Worm (Caenorhabditis elegans) whole organism, mixed stage, embryonic: Measurements from ENCODE around the gene srv-27.

ENCODE experiments used
- M03D4.4 ChIP-seq: sonication (generic microtip); optimal IDR thresholded peaks from 2 replicates; lab custom pipeline; 2017; ENCODE audit warnings: mild to moderate bottlenecking, missing genetic modification characterization, missing compliant biosample characterization
- bed-3 ChIP-seq: fragments of 200-800 bp; sonication (Bioruptor generic); optimal IDR thresholded peaks from 3 replicates; lab custom pipeline; 2018; ENCODE audit warnings: mild to moderate bottlenecking, missing genetic modification characterization, moderate library complexity, missing compliant biosample characterization
- blmp-1 ChIP-seq: fragments of 150-350 bp; optimal IDR thresholded peaks from 2 replicates; lab custom pipeline; 2014; ENCODE audit warnings: missing biosample characterization, missing genetic modification characterization
- ceh-39 ChIP-seq: fragments of 150-350 bp; optimal IDR thresholded peaks from 2 replicates; lab custom pipeline; 2014; ENCODE audit warnings: missing biosample characterization, missing genetic modification characterization
- ceh-43 ChIP-seq: fragments of 200-800 bp; sonication (Bioruptor generic); optimal IDR thresholded peaks from 2 replicates; lab custom pipeline; 2018; ENCODE audit warnings: mild to moderate bottlenecking, missing genetic modification characterization, moderate library complexity, missing compliant biosample characterization
- ceh-83 ChIP-seq: fragments of 200-800 bp; sonication (Bioruptor generic); optimal IDR thresholded peaks from 2 replicates; lab custom pipeline; 2018; ENCODE audit warnings: mild to moderate bottlenecking, missing genetic modification characterization, missing compliant biosample characterization
- ces-1 ChIP-seq: fragments of 150-350 bp; optimal IDR thresholded peaks from 2 replicates; lab custom pipeline; 2014; ENCODE audit warnings: missing biosample characterization, missing genetic modification reagents, missing genetic modification characterization
- cnd-1 ChIP-seq: fragments of 200-800 bp; sonication (Bioruptor generic); optimal IDR thresholded peaks from 2 replicates; lab custom pipeline; 2018; ENCODE audit warnings: mild to moderate bottlenecking, missing genetic modification characterization, missing compliant biosample characterization
- drap-1 ChIP-seq: fragments of 200-800 bp; sonication (Bioruptor generic); optimal IDR thresholded peaks from 3 replicates; lab custom pipeline; 2018; ENCODE audit warnings: mild to moderate bottlenecking, missing genetic modification characterization, missing compliant biosample characterization
- elt-1 ChIP-seq: sonication (generic microtip); optimal IDR thresholded peaks from 2 replicates; lab custom pipeline; 2017; ENCODE audit warnings: missing genetic modification characterization, mild to moderate bottlenecking, missing compliant biosample characterization, antibody characterized with exemption, moderate library complexity, borderline replicate concordance; ENCODE audit not compliant: insufficient read depth
- elt-3 ChIP-seq: fragments of 150-350 bp; optimal IDR thresholded peaks from 2 replicates; lab custom pipeline; 2014; ENCODE audit warnings: missing biosample characterization, missing genetic modification characterization
- flh-1 ChIP-seq: fragments of 200-800 bp; sonication (Bioruptor generic); optimal IDR thresholded peaks from 2 replicates; lab custom pipeline; 2018; ENCODE audit warnings: mild to moderate bottlenecking, missing genetic modification characterization, moderate library complexity, missing compliant biosample characterization
- ham-2 ChIP-seq: fragments of 200-800 bp; sonication (Bioruptor generic); optimal IDR thresholded peaks from 2 replicates; lab custom pipeline; 2018; ENCODE audit warnings: mild to moderate bottlenecking, missing genetic modification characterization, missing compliant biosample characterization
- hlh-1 ChIP-seq: fragments of 150-350 bp; optimal IDR thresholded peaks from 2 replicates; lab custom pipeline; 2014; ENCODE audit warnings: missing biosample characterization, missing genetic modification reagents, missing genetic modification characterization
- lin-13 ChIP-seq: fragments of 150-350 bp; optimal IDR thresholded peaks from 2 replicates; lab custom pipeline; 2014; ENCODE audit warnings: missing biosample characterization, missing genetic modification characterization
- lin-32 ChIP-seq: fragments of 200-800 bp; sonication (Bioruptor generic); optimal IDR thresholded peaks from 2 replicates; lab custom pipeline; 2018; ENCODE audit warnings: mild to moderate bottlenecking, missing genetic modification characterization, missing compliant biosample characterization
- lsy-2 ChIP-seq: fragments of 150-350 bp; optimal IDR thresholded peaks from 2 replicates; lab custom pipeline; 2014; ENCODE audit warnings: missing biosample characterization, missing genetic modification characterization
- mab-5 ChIP-seq: fragments of 150-350 bp; optimal IDR thresholded peaks from 2 replicates; lab custom pipeline; 2014; ENCODE audit warnings: missing biosample characterization, missing genetic modification characterization
- mep-1 ChIP-seq: fragments of 150-350 bp; optimal IDR thresholded peaks from 2 replicates; lab custom pipeline; 2017; ENCODE audit warnings: missing biosample characterization, missing genetic modification reagents, missing genetic modification characterization, inconsistent platforms
- mls-2 ChIP-seq: sonication (generic microtip); optimal IDR thresholded peaks from 2 replicates; lab custom pipeline; 2016; ENCODE audit warnings: mild to moderate bottlenecking, missing genetic modification characterization, moderate library complexity, missing compliant biosample characterization
- nhr-12 ChIP-seq: fragments of 150-350 bp; optimal IDR thresholded peaks from 2 replicates; lab custom pipeline; 2014; ENCODE audit warnings: missing biosample characterization, missing genetic modification characterization
- nhr-2 ChIP-seq: fragments of 150-350 bp; optimal IDR thresholded peaks from 2 replicates; lab custom pipeline; 2014; ENCODE audit warnings: missing biosample characterization, missing genetic modification characterization
- nhr-237 ChIP-seq: fragments of 150-350 bp; optimal IDR thresholded peaks from 2 replicates; lab custom pipeline; 2014; ENCODE audit warnings: missing biosample characterization, missing genetic modification characterization
- nhr-28 ChIP-seq: fragments of 150-350 bp; optimal IDR thresholded peaks from 2 replicates; lab custom pipeline; 2014; ENCODE audit warnings: missing biosample characterization, missing genetic modification characterization
- nhr-76 ChIP-seq: sonication (generic microtip); optimal IDR thresholded peaks from 2 replicates; lab custom pipeline; 2017; ENCODE audit warnings: missing biosample characterization, missing genetic modification characterization
- pha-4 ChIP-seq: fragments of 150-350 bp; optimal IDR thresholded peaks from 2 replicates; lab custom pipeline; 2018; ENCODE audit warnings: missing biosample characterization, missing genetic modification reagents, missing genetic modification characterization
- sem-2 ChIP-seq: fragments of 200-800 bp; sonication (Bioruptor generic); optimal IDR thresholded peaks from 2 replicates; lab custom pipeline; 2018; ENCODE audit warnings: mild to moderate bottlenecking, missing genetic modification characterization, missing compliant biosample characterization
- snpc-4 ChIP-seq: fragments of 150-350 bp; optimal IDR thresholded peaks from 2 replicates; lab custom pipeline; 2014; ENCODE audit warnings: missing biosample characterization, missing genetic modification characterization
- sptf-1 ChIP-seq: sonication (generic microtip); optimal IDR thresholded peaks from 2 replicates; lab custom pipeline; 2017; ENCODE audit warnings: mild to moderate bottlenecking, missing genetic modification characterization, moderate library complexity, missing compliant biosample characterization
- tbx-8 ChIP-seq: fragments of 200-800 bp; sonication (Bioruptor generic); optimal IDR thresholded peaks from 2 replicates; lab custom pipeline; 2018; ENCODE audit warnings: mild to moderate bottlenecking, missing genetic modification characterization, moderate library complexity, missing compliant biosample characterization
- unc-120 ChIP-seq: sonication (generic microtip); optimal IDR thresholded peaks from 2 replicates; lab custom pipeline; 2017; ENCODE audit warnings: missing genetic modification characterization, missing compliant biosample characterization; ENCODE audit not compliant: poor library complexity, severe bottlenecking
- unc-39 ChIP-seq: fragments of 150-350 bp; optimal IDR thresholded peaks from 2 replicates; lab custom pipeline; 2014; ENCODE audit warnings: missing biosample characterization, missing genetic modification characterization
- unc-62 ChIP-seq: fragments of 150-350 bp; optimal IDR thresholded peaks from 2 replicates; lab custom pipeline; 2014; ENCODE audit warnings: missing biosample characterization, missing genetic modification reagents, missing genetic modification characterization
- zip-8 ChIP-seq: fragments of 150-350 bp; optimal IDR thresholded peaks from 2 replicates; lab custom pipeline; 2014; ENCODE audit warnings: missing biosample characterization, missing genetic modification characterization
- ztf-11 ChIP-seq: fragments of 150-350 bp; optimal IDR thresholded peaks from 2 replicates; lab custom pipeline; 2014; ENCODE audit warnings: missing biosample characterization, missing genetic modification characterization

srv-27 gene

DNA sequence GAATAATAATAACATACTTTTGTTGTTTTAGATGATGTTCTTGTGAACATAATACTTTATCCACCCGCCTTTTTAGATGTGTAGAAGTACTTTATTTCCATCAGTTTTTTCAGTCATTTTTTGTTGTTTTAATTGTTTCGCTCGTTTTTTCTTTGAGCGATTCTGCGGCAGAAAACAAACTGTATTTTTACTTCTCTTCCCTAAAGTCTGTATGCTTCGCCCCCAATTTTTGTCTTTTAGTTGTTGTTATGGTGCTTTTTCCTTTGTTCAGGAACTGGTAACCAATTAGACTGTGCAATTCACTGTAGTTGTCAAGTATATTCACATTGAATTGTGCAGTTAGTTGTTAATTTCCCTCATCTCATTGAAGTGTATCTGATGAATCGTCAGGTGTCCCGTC lies 27.6 kb upstream of the srv-27 start:
- TF ChIP-seq ces-1 (GFP tag; lab: Kevin White, UChicago), result no peak
- TF ChIP-seq unc-62 (GFP tag; lab: Kevin White, UChicago), result no peak
- no peak for TF ChIP-seq nhr-28 (tag; lab: Kevin White, UChicago)
- TF ChIP-seq mls-2 (tag; lab: Kevin White, UChicago), result no peak
- TF ChIP-seq nhr-76 (tag; lab: Kevin White, UChicago), result no peak
- no peak for TF ChIP-seq elt-3 (tag; lab: Kevin White, UChicago)
- no peak for TF ChIP-seq ztf-11
- TF ChIP-seq nhr-12, result no peak
- no peak for TF ChIP-seq mab-5 (tag; lab: Kevin White, UChicago)
- TF ChIP-seq blmp-1 (tag; lab: Kevin White, UChicago), result no peak
- TF ChIP-seq zip-8 (tag; lab: Kevin White, UChicago), result no peak
- no peak for TF ChIP-seq ham-2 (GFP tag; lab: Kevin White, UChicago)
- no peak for TF ChIP-seq snpc-4 (tag; lab: Kevin White, UChicago)
- no peak for TF ChIP-seq lsy-2

- TF ChIP-seq snpc-4 (tag; lab: Kevin White, UChicago) (no peak), unc-39 (tag; lab: Kevin White, UChicago) (no peak), ztf-11 (no peak), lsy-2 (peak; percentile 97), unc-120 (tag; lab: Kevin White, UChicago) (peak; percentile 68), ceh-43 (GFP tag; lab: Kevin White, UChicago) (no peak), blmp-1 (tag; lab: Kevin White, UChicago) (no peak), pha-4 (tag; lab: Kevin White, UChicago) (peak; percentile 98), mep-1 (tag; lab: Kevin White, UChicago) (peak; percentile 84), nhr-28 (tag; lab: Kevin White, UChicago) (no peak), nhr-76 (tag; lab: Kevin White, UChicago) (no peak), nhr-2 (tag; lab: Kevin White, UChicago) (peak; percentile 46), hlh-1 (peak; percentile 78), sptf-1 (tag; lab: Kevin White, UChicago) (peak; percentile 86), sem-2 (GFP tag; lab: Kevin White, UChicago) (no peak), nhr-237 (tag; lab: Kevin White, UChicago) (peak; percentile 93), ces-1 (GFP tag; lab: Kevin White, UChicago) (peak; percentile 76), ceh-83 (GFP tag; lab: Kevin White, UChicago) (no peak), elt-3 (tag; lab: Kevin White, UChicago) (no peak), lin-13 (tag; lab: Kevin White, UChicago) (peak; percentile 92), flh-1 (GFP tag; lab: Kevin White, UChicago) (no peak), M03D4.4 (peak; percentile 76), ceh-39 (tag; lab: Kevin White, UChicago) (peak; percentile 80), elt-1 (tag; lab: Kevin White, UChicago) (no peak), zip-8 (tag; lab: Kevin White, UChicago) (no peak), cnd-1 (tag; lab: Kevin White, UChicago) (peak; percentile 65), mab-5 (tag; lab: Kevin White, UChicago) (no peak), ham-2 (GFP tag; lab: Kevin White, UChicago) (peak; percentile 64), unc-62 (GFP tag; lab: Kevin White, UChicago) (peak; percentile 69), mls-2 (tag; lab: Kevin White, UChicago) (peak; percentile 72), nhr-12 (no peak), lin-32 (peak; percentile 47), bed-3 (peak; percentile 22), drap-1 (peak; percentile 72), tbx-8 (GFP tag; lab: Kevin White, UChicago) (no peak)
Observed at ce11 chrIV:6323654-6324224, 25.6 kb upstream of the srv-27 start, which contains the start of gene sqd-1. Gene sqd-1, plus strand, starts transcription at chrIV:6324174.

DNA sequence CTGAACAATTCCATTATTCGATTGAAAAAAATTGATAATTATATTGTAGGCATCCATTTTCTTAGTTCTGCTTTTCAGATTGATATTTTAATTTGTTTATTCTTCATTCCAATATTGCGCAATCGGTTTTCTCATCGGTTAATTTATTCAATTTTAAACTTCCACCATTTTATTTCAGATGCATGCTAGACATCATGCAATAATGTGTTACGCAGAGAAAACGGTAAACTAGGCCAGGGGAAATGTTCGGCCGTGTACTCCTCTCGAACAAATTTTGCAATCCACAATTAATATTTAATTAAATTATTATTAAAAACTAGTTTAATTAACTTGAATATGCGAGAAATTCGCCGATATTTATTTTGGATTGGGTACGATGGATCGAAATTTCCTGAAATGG lies 23.5 kb upstream of the srv-27 start, which contains the start of gene Y73B6BL.29:
Y73B6BL.29 (plus strand) TSS at position 263 of the 400 bp plus-strand sequence.
- no peak for TF ChIP-seq elt-1 (tag; lab: Kevin White, UChicago)
- peak; percentile 50 for TF ChIP-seq nhr-237 (tag; lab: Kevin White, UChicago)
- TF ChIP-seq bed-3, result no peak
- no peak for TF ChIP-seq unc-39 (tag; lab: Kevin White, UChicago)
- no peak for TF ChIP-seq elt-3 (tag; lab: Kevin White, UChicago)
- TF ChIP-seq nhr-12, result no peak
- no peak for TF ChIP-seq ham-2 (GFP tag; lab: Kevin White, UChicago)
- TF ChIP-seq mab-5 (tag; lab: Kevin White, UChicago), result no peak
- peak; percentile 93 for TF ChIP-seq zip-8 (tag; lab: Kevin White, UChicago)
- TF ChIP-seq unc-120 (tag; lab: Kevin White, UChicago), result no peak
- TF ChIP-seq M03D4.4, result no peak
- TF ChIP-seq drap-1, result peak; percentile 12
- peak; percentile 59 for TF ChIP-seq ceh-39 (tag; lab: Kevin White, UChicago)
- peak; percentile 77 for TF ChIP-seq lsy-2
- peak; percentile 52 for TF ChIP-seq ceh-43 (GFP tag; lab: Kevin White, UChicago)
- peak; percentile 56 for TF ChIP-seq nhr-2 (tag; lab: Kevin White, UChicago)
- no peak for TF ChIP-seq blmp-1 (tag; lab: Kevin White, UChicago)
- no peak for TF ChIP-seq tbx-8 (GFP tag; lab: Kevin White, UChicago)
- TF ChIP-seq hlh-1, result no peak
- no peak for TF ChIP-seq sem-2 (GFP tag; lab: Kevin White, UChicago)
- TF ChIP-seq ces-1 (GFP tag; lab: Kevin White, UChicago), result peak; percentile 98
- no peak for TF ChIP-seq ztf-11
- TF ChIP-seq lin-13 (tag; lab: Kevin White, UChicago), result no peak
- peak; percentile 68 for TF ChIP-seq sptf-1 (tag; lab: Kevin White, UChicago)
- no peak for TF ChIP-seq snpc-4 (tag; lab: Kevin White, UChicago)
- no peak for TF ChIP-seq unc-62 (GFP tag; lab: Kevin White, UChicago)
- no peak for TF ChIP-seq nhr-28 (tag; lab: Kevin White, UChicago)
- TF ChIP-seq mls-2 (tag; lab: Kevin White, UChicago), result no peak
- peak; percentile 67 for TF ChIP-seq mep-1 (tag; lab: Kevin White, UChicago)
- TF ChIP-seq nhr-76 (tag; lab: Kevin White, UChicago), result no peak
- peak; percentile 54 for TF ChIP-seq pha-4 (tag; lab: Kevin White, UChicago)
- no peak for TF ChIP-seq cnd-1 (tag; lab: Kevin White, UChicago)
